Worm (Caenorhabditis elegans): Measurements from ENCODE around the gene mog-1.

DNA sequence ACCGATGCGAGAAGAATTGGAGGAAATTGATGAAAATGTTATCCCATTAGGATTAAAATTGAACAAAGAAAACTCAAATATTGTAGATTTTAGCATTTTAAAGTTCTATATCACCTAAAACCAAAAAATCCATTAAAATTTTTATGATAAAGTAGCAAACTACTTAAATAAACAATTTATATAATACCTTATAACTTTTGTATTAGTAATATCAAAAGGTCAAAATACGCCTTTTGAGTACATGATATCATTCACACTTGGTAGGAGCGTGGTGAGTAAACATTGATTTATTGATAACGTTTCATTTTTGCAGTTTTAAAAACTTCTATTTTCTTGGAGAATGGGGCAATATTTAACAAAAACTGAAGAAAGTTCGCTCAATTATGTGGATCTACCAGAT, 45.0 kb upstream of the mog-1 start, which contains the start of gene C05B5.5:
- no peak for TF ChIP-seq fkh-6 (tag; optimal IDR thresholded peaks at IDR 0.05)
- TF ChIP-seq dmd-4 (tag; optimal IDR thresholded peaks at IDR 0.05; ENCODE audit: borderline replicate concordance) = no peak
- TF ChIP-seq K09A11.1 (tag; optimal IDR thresholded peaks at IDR 0.05; ENCODE audit: insufficient read depth) = no peak
- no peak for TF ChIP-seq ref-2 (tag; optimal IDR thresholded peaks at IDR 0.05)
- no peak for TF ChIP-seq rnt-1 (tag; optimal IDR thresholded peaks at IDR 0.05)

Measured in whole organism, late embryonic.